Worm (Caenorhabditis elegans) whole organism, L1 larva: Measurements from ENCODE around the gene R09A1.3.

Source experiments
- C04F5.9 ChIP-seq: sonication (generic microtip); optimal IDR thresholded peaks from 2 replicates; lab custom pipeline; 2016; ENCODE audit warnings: missing genetic modification characterization, missing compliant biosample characterization
- C16A3.4 ChIP-seq: fragments of 150-350 bp; optimal IDR thresholded peaks from 2 replicates; lab custom pipeline; 2014; ENCODE audit warnings: missing biosample characterization, missing genetic modification characterization
- C34B4.2 ChIP-seq: sonication (generic microtip); optimal IDR thresholded peaks from 2 replicates; lab custom pipeline; 2017; ENCODE audit warnings: mild to moderate bottlenecking, missing genetic modification characterization, missing compliant biosample characterization
- F16B12.6 ChIP-seq: fragments of 150-350 bp; optimal IDR thresholded peaks from 2 replicates; lab custom pipeline; 2014; ENCODE audit warnings: missing biosample characterization, missing genetic modification characterization
- Y116A8C.19 ChIP-seq: sonication (generic microtip); optimal IDR thresholded peaks from 2 replicates; lab custom pipeline; 2016; ENCODE audit warnings: missing compliant biosample characterization, missing genetic modification characterization, borderline replicate concordance
- ceh-63 ChIP-seq: fragments of 200-800 bp; sonication (Bioruptor generic); optimal IDR thresholded peaks from 2 replicates; lab custom pipeline; 2018; ENCODE audit warnings: mild to moderate bottlenecking, missing genetic modification characterization, missing compliant biosample characterization
- ceh-88 ChIP-seq: fragments of 200-800 bp; sonication (Bioruptor generic); IDR thresholded peaks from 2 replicates; pipeline ENCODE4 v1.3.6; 2022; ENCODE audit warnings: missing genetic modification characterization, missing compliant biosample characterization
- ces-1 ChIP-seq: fragments of 150-350 bp; optimal IDR thresholded peaks from 2 replicates; lab custom pipeline; 2014; ENCODE audit warnings: missing biosample characterization, missing genetic modification reagents, missing genetic modification characterization
- dpl-1 ChIP-seq, 3 experiments: fragments of 150-350 bp in 2 of 3; sonication (generic microtip) in 1 of 3; optimal IDR thresholded peaks; 2 replicates each; lab custom pipeline; 2014 to 2017; ENCODE audit warnings: missing biosample characterization in 3 of 3, missing genetic modification characterization in 3 of 3, missing genetic modification reagents in 3 of 3
- dsc-1 ChIP-seq: sonication (generic microtip); optimal IDR thresholded peaks from 2 replicates; lab custom pipeline; 2016; ENCODE audit warnings: mild to moderate bottlenecking, missing genetic modification characterization, missing compliant biosample characterization
- egl-27 ChIP-seq, 2 experiments: fragments of 150-350 bp in 1 of 2; sonication (generic microtip); optimal IDR thresholded peaks; 3 replicates each; lab custom pipeline; 2017 to 2018; ENCODE audit warnings: missing biosample characterization in 2 of 2, missing genetic modification characterization in 2 of 2, missing genetic modification reagents in 2 of 2
- elt-3 ChIP-seq, 6 experiments: fragments of 150-350 bp in 1 of 6; sonication (generic microtip); optimal IDR thresholded peaks; 2 replicates each; lab custom pipeline; 2017 to 2018; ENCODE audit warnings: missing biosample characterization in 6 of 6, missing genetic modification characterization in 6 of 6, inconsistent platforms in 1 of 6
- ets-5 ChIP-seq: fragments of 200-800 bp; sonication (Bioruptor generic); IDR thresholded peaks from 2 replicates; pipeline ENCODE4 v1.3.6; 2022; ENCODE audit warnings: missing genetic modification characterization, missing compliant biosample characterization
- fkh-10 ChIP-seq: sonication (generic microtip); optimal IDR thresholded peaks from 2 replicates; lab custom pipeline; 2017; ENCODE audit warnings: missing biosample characterization, missing genetic modification reagents, missing genetic modification characterization
- fkh-4 ChIP-seq: sonication (generic microtip); optimal IDR thresholded peaks from 2 replicates; lab custom pipeline; 2016; ENCODE audit warnings: missing compliant biosample characterization, missing genetic modification characterization, borderline replicate concordance
- hlh-17 ChIP-seq: fragments of 200-800 bp; sonication (Bioruptor generic); optimal IDR thresholded peaks from 2 replicates; lab custom pipeline; 2018; ENCODE audit warnings: missing genetic modification characterization, mild to moderate bottlenecking, missing compliant biosample characterization, moderate library complexity, borderline replicate concordance
- hlh-4 ChIP-seq: sonication (generic microtip); optimal IDR thresholded peaks from 2 replicates; lab custom pipeline; 2016; ENCODE audit warnings: mild to moderate bottlenecking, missing genetic modification characterization, missing compliant biosample characterization
- isw-1 ChIP-seq: fragments of 200-800 bp; sonication (Bioruptor generic); IDR thresholded peaks from 2 replicates; pipeline ENCODE4 v1.3.6; 2022; ENCODE audit warnings: missing genetic modification characterization, missing compliant biosample characterization
- jun-1 ChIP-seq: fragments of 150-350 bp; optimal IDR thresholded peaks from 2 replicates; lab custom pipeline; 2014; ENCODE audit warnings: missing biosample characterization, missing genetic modification reagents, missing genetic modification characterization
- lin-14 ChIP-seq: fragments of 200-800 bp; sonication (Bioruptor generic); optimal IDR thresholded peaks from 2 replicates; lab custom pipeline; 2018; ENCODE audit warnings: mild to moderate bottlenecking, missing genetic modification characterization, moderate library complexity, missing compliant biosample characterization
- lin-35 ChIP-seq, 2 experiments: fragments of 150-350 bp; optimal IDR thresholded peaks; 2 replicates each; lab custom pipeline; 2014; ENCODE audit warnings: missing biosample characterization in 2 of 2, missing genetic modification characterization in 2 of 2, missing genetic modification reagents in 2 of 2
- lin-39 ChIP-seq: fragments of 150-350 bp; optimal IDR thresholded peaks from 2 replicates; lab custom pipeline; 2014; ENCODE audit warnings: missing biosample characterization, missing genetic modification reagents, missing genetic modification characterization
- lsy-2 ChIP-seq, 2 experiments: fragments of 150-350 bp; optimal IDR thresholded peaks; 2 replicates each; lab custom pipeline; 2014; ENCODE audit warnings: missing biosample characterization in 2 of 2, missing genetic modification characterization in 2 of 2
- mab-9 ChIP-seq: fragments of 200-800 bp; sonication (Bioruptor generic); IDR thresholded peaks from 2 replicates; pipeline ENCODE4 v1.3.6; 2022; ENCODE audit warnings: missing genetic modification reagents, missing genetic modification characterization, missing compliant biosample characterization
- mef-2 ChIP-seq: fragments of 150-350 bp; optimal IDR thresholded peaks from 2 replicates; lab custom pipeline; 2014; ENCODE audit warnings: missing biosample characterization, missing genetic modification characterization
- mep-1 ChIP-seq: fragments of 150-350 bp; optimal IDR thresholded peaks from 2 replicates; lab custom pipeline; 2014; ENCODE audit warnings: missing biosample characterization, missing genetic modification characterization
- nhr-237 ChIP-seq: fragments of 150-350 bp; optimal IDR thresholded peaks from 2 replicates; lab custom pipeline; 2014; ENCODE audit warnings: missing biosample characterization, missing genetic modification characterization
- nhr-28 ChIP-seq: fragments of 150-350 bp; optimal IDR thresholded peaks from 2 replicates; lab custom pipeline; 2014; ENCODE audit warnings: missing biosample characterization, missing genetic modification characterization
- nhr-76 ChIP-seq: sonication (generic microtip); optimal IDR thresholded peaks from 2 replicates; lab custom pipeline; 2017; ENCODE audit warnings: missing biosample characterization, missing genetic modification characterization
- nhr-84 ChIP-seq: sonication (generic microtip); optimal IDR thresholded peaks from 2 replicates; lab custom pipeline; 2017; ENCODE audit warnings: missing biosample characterization, missing genetic modification characterization
- pax-3 ChIP-seq: fragments of 200-800 bp; sonication (Bioruptor generic); optimal IDR thresholded peaks from 2 replicates; lab custom pipeline; 2018; ENCODE audit warnings: mild to moderate bottlenecking, missing genetic modification characterization, moderate library complexity, missing compliant biosample characterization
- pqm-1 ChIP-seq: sonication (generic microtip); optimal IDR thresholded peaks from 3 replicates; lab custom pipeline; 2017; ENCODE audit warnings: missing biosample characterization, missing genetic modification characterization
- snu-23 ChIP-seq: sonication (generic microtip); optimal IDR thresholded peaks from 2 replicates; lab custom pipeline; 2016; ENCODE audit warnings: missing genetic modification characterization, missing compliant biosample characterization
- sox-4 ChIP-seq: sonication (generic microtip); optimal IDR thresholded peaks from 2 replicates; lab custom pipeline; 2016; ENCODE audit warnings: missing genetic modification characterization, missing compliant biosample characterization
- sup-37 ChIP-seq: fragments of 200-800 bp; sonication (Bioruptor generic); optimal IDR thresholded peaks from 2 replicates; lab custom pipeline; 2018; ENCODE audit warnings: mild to moderate bottlenecking, missing genetic modification characterization, missing compliant biosample characterization
- tbx-2 ChIP-seq: sonication (generic microtip); optimal IDR thresholded peaks from 2 replicates; lab custom pipeline; 2016; ENCODE audit warnings: missing genetic modification characterization, missing compliant biosample characterization
- tlp-1 ChIP-seq: fragments of 150-350 bp; optimal IDR thresholded peaks from 2 replicates; lab custom pipeline; 2014; ENCODE audit warnings: missing biosample characterization, missing genetic modification characterization
- unc-98 ChIP-seq: fragments of 200-800 bp; sonication (Bioruptor generic); IDR thresholded peaks from 2 replicates; pipeline ENCODE4 v1.3.6; 2022; ENCODE audit warnings: missing genetic modification characterization, missing compliant biosample characterization
- zip-4 ChIP-seq: fragments of 200-800 bp; sonication (Bioruptor generic); optimal IDR thresholded peaks from 2 replicates; lab custom pipeline; 2018; ENCODE audit warnings: mild to moderate bottlenecking, missing genetic modification characterization, moderate library complexity, missing compliant biosample characterization

The R09A1.3 gene

DNA sequence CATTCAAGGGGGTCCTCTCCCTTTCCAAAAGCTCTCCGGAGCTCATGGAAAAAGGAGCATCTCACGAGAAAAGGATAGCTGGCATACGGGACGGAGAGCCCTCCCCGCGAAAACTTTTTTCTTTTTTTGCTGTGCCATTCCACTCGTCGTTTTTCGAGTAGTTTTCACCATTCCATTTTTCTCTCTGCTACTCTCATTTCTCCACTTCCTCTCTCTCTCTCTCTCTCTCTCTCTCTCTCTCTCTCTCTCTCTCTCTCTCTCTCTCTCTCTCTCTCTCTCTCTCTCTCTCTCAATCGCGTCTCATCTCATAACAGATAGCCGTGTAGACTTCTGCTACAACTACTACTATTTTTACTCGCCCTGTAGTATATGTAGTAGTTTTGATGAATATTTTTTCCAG is 47.2 kb downstream of the R09A1.3 start (continued):
- TF ChIP-seq C04F5.9 (no peak), mab-9 (GFP tag; lab: Robert Waterston, UW) (no peak), ceh-88 (no peak), nhr-237 (no peak), pax-3 (tag; lab: Kevin White, UChicago) (no peak), hlh-17 (GFP tag; lab: Kevin White, UChicago) (no peak), jun-1 (no peak), F16B12.6 (no peak), ets-5 (GFP tag; lab: Robert Waterston, UW) (no peak), ceh-63 (GFP tag; lab: Kevin White, UChicago) (no peak), nhr-28 (no peak), snu-23 (no peak), isw-1 (GFP tag; lab: Robert Waterston, UW) (peak; percentile 25), tbx-2 (tag; lab: Kevin White, UChicago) (no peak), nhr-76 (no peak), hlh-4 (tag; lab: Kevin White, UChicago) (no peak), C34B4.2 (tag; lab: Kevin White, UChicago) (no peak), lsy-2 (tag; optimal IDR thresholded peaks at IDR 0.05; lab: Kevin White, UChicago) (peak; percentile 54 to 61), tlp-1 (tag; lab: Kevin White, UChicago) (no peak), Y116A8C.19 (tag; lab: Kevin White, UChicago) (no peak), ces-1 (GFP tag; lab: Kevin White, UChicago) (no peak), fkh-10 (GFP tag; lab: Kevin White, UChicago) (peak; percentile 60), sup-37 (peak; percentile 22), lin-39 (tag; lab: Kevin White, UChicago) (peak; percentile 26), pqm-1 (tag; lab: Kevin White, UChicago) (no peak), unc-98 (GFP tag; lab: Robert Waterston, UW) (peak; percentile 49; the same call in 1 of the 2 replicates), mep-1 (peak; percentile 43), nhr-84 (no peak), sox-4 (tag; lab: Kevin White, UChicago) (no peak), mef-2 (no peak), dpl-1 (GFP tag; optimal IDR thresholded peaks at IDR 0.05; lab: Kevin White, UChicago) (peak; percentile 0 to 37 (median 29))

DNA sequence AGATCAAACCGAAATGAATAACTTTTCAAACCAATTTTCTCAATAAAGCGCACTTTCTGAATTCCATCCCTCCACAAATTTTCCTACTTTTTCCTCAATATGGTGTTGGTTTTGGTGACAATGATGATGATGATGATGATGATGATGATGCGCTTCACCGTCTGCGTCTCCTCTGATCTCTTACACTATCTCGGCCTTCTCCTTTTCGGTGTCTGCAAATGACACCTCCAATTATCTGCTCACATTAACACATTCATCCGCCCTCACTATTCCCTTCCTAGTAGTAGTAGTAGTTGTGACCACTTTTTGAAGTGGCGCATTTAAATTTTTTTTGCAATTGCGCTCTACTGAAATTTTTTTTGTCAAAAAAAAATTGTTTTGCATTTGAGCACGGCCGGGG is 48.3 kb downstream of the R09A1.3 start:
- TF ChIP-seq lin-14 (GFP tag; lab: Kevin White, UChicago): peak; percentile 2
- TF ChIP-seq C16A3.4 (tag; lab: Kevin White, UChicago): no peak
- TF ChIP-seq elt-3 (tag; optimal IDR thresholded peaks at IDR 0.05; lab: Kevin White, UChicago): no peak
- no peak for TF ChIP-seq nhr-76

DNA sequence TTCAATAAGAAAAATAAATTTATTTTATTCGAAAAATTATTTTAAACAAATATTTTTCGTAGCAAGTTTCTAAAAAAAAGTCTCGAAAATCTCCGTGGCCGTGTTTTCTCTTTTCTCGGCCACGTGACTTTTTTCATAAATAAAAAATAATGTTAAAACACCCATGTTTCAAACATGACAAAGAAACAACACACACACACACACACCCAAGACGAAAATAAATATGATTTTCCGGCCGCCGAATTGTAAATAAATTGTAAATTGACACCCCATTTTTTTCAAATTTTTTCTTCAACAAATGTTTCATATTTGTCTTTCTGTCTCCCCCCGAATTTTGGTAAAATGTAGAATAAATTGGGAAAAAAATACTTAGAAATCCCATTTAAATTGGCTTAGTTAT is 49.0 kb downstream of the R09A1.3 start:
- TF ChIP-seq egl-27 (tag; optimal IDR thresholded peaks at IDR 0.05; lab: Kevin White, UChicago) (no peak), elt-3 (tag; optimal IDR thresholded peaks at IDR 0.05; lab: Kevin White, UChicago) (no peak), lin-14 (GFP tag; lab: Kevin White, UChicago) (peak; percentile 52)

DNA sequence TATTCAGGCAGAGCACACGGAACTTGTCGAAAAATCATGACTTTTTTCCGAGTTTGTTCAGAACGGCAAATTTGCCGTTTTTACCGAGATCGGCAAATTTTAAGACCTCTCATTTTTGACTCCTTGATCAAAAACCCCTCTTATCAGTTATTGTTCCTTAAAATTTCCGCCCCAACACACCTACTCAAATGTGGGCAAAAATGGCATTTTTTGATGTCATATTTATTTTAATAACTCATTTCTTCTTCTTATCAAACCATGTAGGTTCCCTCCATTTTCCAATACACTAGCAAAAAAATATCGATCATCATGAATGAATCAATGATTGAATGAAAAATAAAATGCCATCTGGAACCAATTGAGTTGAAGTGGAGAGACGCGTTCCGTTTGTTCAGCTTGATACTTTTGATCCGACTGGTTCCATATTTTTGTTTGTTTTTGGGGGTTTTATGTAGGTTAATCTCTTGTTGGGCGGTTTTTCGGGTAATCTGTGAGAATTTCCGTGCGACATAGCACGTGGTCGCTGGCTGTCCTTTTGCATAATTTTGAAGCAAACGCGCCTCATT is 50.3 kb downstream of the R09A1.3 start:
- TF ChIP-seq dsc-1 (peak; percentile 61), lin-35 (GFP tag; optimal IDR thresholded peaks at IDR 0.05; lab: Kevin White, UChicago) (no peak), zip-4 (GFP tag; lab: Kevin White, UChicago) (no peak), fkh-4 (tag; lab: Kevin White, UChicago) (peak; percentile 32)
